Worm (Caenorhabditis elegans) whole organism, L4 larva: ENCODE data around the gene F43G6.7.

Experiments used
- D1046.2 ChIP-seq: fragments of 200-800 bp; sonication (Bioruptor generic); IDR thresholded peaks from 2 replicates; pipeline ENCODE4 v1.3.6; 2022; ENCODE audit warnings: missing genetic modification characterization, missing compliant biosample characterization
- F10B5.3 ChIP-seq: sonication (generic microtip); optimal IDR thresholded peaks from 2 replicates; lab custom pipeline; 2016; ENCODE audit warnings: mild to moderate bottlenecking, missing genetic modification characterization, missing compliant biosample characterization
- F26F4.8 ChIP-seq: fragments of 200-800 bp; sonication (Bioruptor generic); conservative IDR thresholded peaks from 2 replicates; pipeline ENCODE4 v1.3.6; 2022; ENCODE audit warnings: missing genetic modification characterization, missing compliant biosample characterization
- F37D6.2 ChIP-seq: sonication (generic microtip); optimal IDR thresholded peaks from 2 replicates; lab custom pipeline; 2016; ENCODE audit warnings: mild to moderate bottlenecking, missing genetic modification characterization, missing compliant biosample characterization
- F49E8.2 ChIP-seq: sonication (generic microtip); optimal IDR thresholded peaks from 2 replicates; lab custom pipeline; 2016; ENCODE audit warnings: missing compliant biosample characterization, mild to moderate bottlenecking, missing genetic modification characterization, borderline replicate concordance
- T20F7.1 ChIP-seq: fragments of 200-800 bp; sonication (Bioruptor generic); optimal IDR thresholded peaks from 2 replicates; lab custom pipeline; 2018; ENCODE audit warnings: mild to moderate bottlenecking, missing genetic modification characterization, missing compliant biosample characterization
- Y5F2A.4 ChIP-seq: fragments of 200-800 bp; sonication (Bioruptor generic); optimal IDR thresholded peaks from 2 replicates; lab custom pipeline; 2018; ENCODE audit warnings: mild to moderate bottlenecking, missing genetic modification characterization, missing compliant biosample characterization
- attf-4 ChIP-seq: sonication (generic microtip); optimal IDR thresholded peaks from 3 replicates; lab custom pipeline; 2017; ENCODE audit warnings: missing biosample characterization, missing genetic modification characterization
- ceh-20 ChIP-seq: fragments of 200-800 bp; sonication (Bioruptor generic); IDR thresholded peaks from 2 replicates; pipeline ENCODE4 v1.3.6; 2022; ENCODE audit warnings: missing genetic modification reagents, missing genetic modification characterization, missing compliant biosample characterization
- ceh-28 ChIP-seq: fragments of 150-350 bp; optimal IDR thresholded peaks from 2 replicates; lab custom pipeline; 2014; ENCODE audit warnings: missing biosample characterization, missing genetic modification reagents, missing genetic modification characterization
- ceh-82 ChIP-seq: sonication (generic microtip); optimal IDR thresholded peaks from 2 replicates; lab custom pipeline; 2017; ENCODE audit warnings: missing biosample characterization, missing genetic modification characterization
- cey-2 ChIP-seq: sonication (generic microtip); optimal IDR thresholded peaks from 3 replicates; lab custom pipeline; 2017; ENCODE audit warnings: missing genetic modification characterization, mild to moderate bottlenecking, missing compliant biosample characterization, antibody characterized with exemption, borderline replicate concordance; ENCODE audit not compliant: insufficient read depth
- daf-8 ChIP-seq: fragments of 200-800 bp; sonication (Bioruptor generic); IDR thresholded peaks from 2 replicates; pipeline ENCODE4 v1.3.6; 2022; ENCODE audit warnings: missing genetic modification characterization, missing compliant biosample characterization
- dmd-6 ChIP-seq: fragments of 200-800 bp; sonication (Bioruptor generic); IDR thresholded peaks from 2 replicates; pipeline ENCODE4 v1.3.6; 2022; ENCODE audit warnings: missing genetic modification reagents, missing genetic modification characterization, missing compliant biosample characterization
- dmd-8 ChIP-seq: fragments of 200-800 bp; sonication (Bioruptor generic); IDR thresholded peaks from 2 replicates; pipeline ENCODE4 v1.3.6; 2022; ENCODE audit warnings: missing genetic modification characterization, missing compliant biosample characterization
- dmd-9 ChIP-seq: fragments of 200-800 bp; sonication (Bioruptor generic); IDR thresholded peaks from 2 replicates; pipeline ENCODE4 v1.3.6; 2022; ENCODE audit warnings: missing genetic modification reagents, missing genetic modification characterization, missing compliant biosample characterization
- duxl-1 ChIP-seq: sonication (generic microtip); optimal IDR thresholded peaks from 2 replicates; lab custom pipeline; 2016; ENCODE audit warnings: mild to moderate bottlenecking, missing genetic modification characterization, moderate library complexity, missing compliant biosample characterization; ENCODE audit not compliant: poor library complexity
- hif-1 ChIP-seq, 2 experiments: sonication (generic microtip); optimal IDR thresholded peaks; 2 replicates each; lab custom pipeline; 2016 to 2017; ENCODE audit warnings: missing compliant biosample characterization in 2 of 2, missing genetic modification characterization in 2 of 2, missing genetic modification reagents in 2 of 2, missing genotype in 2 of 2, mild to moderate bottlenecking in 1 of 2
- hlh-11 ChIP-seq: fragments of 200-800 bp; sonication (Bioruptor generic); optimal IDR thresholded peaks from 2 replicates; lab custom pipeline; 2018; ENCODE audit warnings: mild to moderate bottlenecking, missing genetic modification characterization, missing compliant biosample characterization
- hlh-30 ChIP-seq: sonication (generic microtip); optimal IDR thresholded peaks from 2 replicates; lab custom pipeline; 2017; ENCODE audit warnings: antibody characterized with exemption, mild to moderate bottlenecking, missing genetic modification characterization, missing compliant biosample characterization; ENCODE audit not compliant: insufficient read depth
- hmg-1.1 ChIP-seq: fragments of 200-800 bp; sonication (Bioruptor generic); IDR thresholded peaks from 2 replicates; pipeline ENCODE4 v1.3.6; 2022; ENCODE audit warnings: missing genetic modification reagents, missing genetic modification characterization, missing compliant biosample characterization
- lin-13 ChIP-seq: fragments of 150-350 bp; optimal IDR thresholded peaks from 2 replicates; lab custom pipeline; 2014; ENCODE audit warnings: missing biosample characterization, missing genetic modification reagents, missing genetic modification characterization
- lin-39 ChIP-seq: fragments of 150-350 bp; optimal IDR thresholded peaks from 2 replicates; lab custom pipeline; 2014; ENCODE audit warnings: missing biosample characterization, missing genetic modification reagents, missing genetic modification characterization
- lir-3 ChIP-seq: sonication (generic microtip); optimal IDR thresholded peaks from 2 replicates; lab custom pipeline; 2016; ENCODE audit warnings: mild to moderate bottlenecking, missing genetic modification characterization, missing compliant biosample characterization
- madf-9 ChIP-seq: fragments of 200-800 bp; sonication (Bioruptor generic); conservative IDR thresholded peaks from 2 replicates; pipeline ENCODE4 v1.3.6; 2022; ENCODE audit warnings: missing genetic modification reagents, missing genetic modification characterization, missing compliant biosample characterization
- mdl-1 ChIP-seq, 2 experiments: fragments of 150-350 bp in 1 of 2; sonication (generic microtip) in 1 of 2; optimal IDR thresholded peaks; 2 replicates each; lab custom pipeline; 2014 to 2017; ENCODE audit warnings: missing biosample characterization in 2 of 2, missing genetic modification characterization in 2 of 2
- mes-2 ChIP-seq: sonication (generic microtip); optimal IDR thresholded peaks from 2 replicates; lab custom pipeline; 2016; ENCODE audit warnings: missing genotype, mild to moderate bottlenecking, missing genetic modification characterization, missing compliant biosample characterization; ENCODE audit not compliant: poor library complexity, severe bottlenecking
- nhr-28 ChIP-seq: fragments of 150-350 bp; optimal IDR thresholded peaks from 2 replicates; lab custom pipeline; 2014; ENCODE audit warnings: missing biosample characterization, missing genetic modification characterization
- nhr-48 ChIP-seq: sonication (generic microtip); optimal IDR thresholded peaks from 2 replicates; lab custom pipeline; 2016; ENCODE audit warnings: mild to moderate bottlenecking, missing genetic modification characterization, missing compliant biosample characterization
- nhr-6 ChIP-seq: fragments of 150-350 bp; optimal IDR thresholded peaks from 2 replicates; lab custom pipeline; 2014; ENCODE audit warnings: missing biosample characterization, missing genetic modification characterization
- nhr-76 ChIP-seq: fragments of 150-350 bp; optimal IDR thresholded peaks from 2 replicates; lab custom pipeline; 2014; ENCODE audit warnings: missing biosample characterization, missing genetic modification characterization
- php-3 ChIP-seq: fragments of 200-800 bp; sonication (Bioruptor generic); IDR thresholded peaks from 2 replicates; pipeline ENCODE4 v1.3.6; 2022; ENCODE audit warnings: missing genetic modification reagents, missing genetic modification characterization, missing compliant biosample characterization
- pqm-1 ChIP-seq: sonication (generic microtip); optimal IDR thresholded peaks from 2 replicates; lab custom pipeline; 2017; ENCODE audit warnings: missing biosample characterization, missing genetic modification characterization
- saeg-2 ChIP-seq: fragments of 200-800 bp; sonication (Bioruptor generic); IDR thresholded peaks from 2 replicates; pipeline ENCODE4 v1.3.6; 2022; ENCODE audit warnings: missing genetic modification reagents, missing genetic modification characterization, missing compliant biosample characterization
- set-16 ChIP-seq: fragments of 200-800 bp; sonication (Bioruptor generic); IDR thresholded peaks from 2 replicates; pipeline ENCODE4 v1.3.6; 2022; ENCODE audit warnings: missing genetic modification reagents, missing genetic modification characterization, missing compliant biosample characterization
- snpc-1.2 ChIP-seq: fragments of 200-800 bp; sonication (Bioruptor generic); IDR thresholded peaks from 2 replicates; pipeline ENCODE4 v1.3.6; 2022; ENCODE audit warnings: missing genetic modification reagents, missing genetic modification characterization, missing compliant biosample characterization
- snpc-4 ChIP-seq: fragments of 150-350 bp; optimal IDR thresholded peaks from 2 replicates; lab custom pipeline; 2014; ENCODE audit warnings: missing biosample characterization, missing genetic modification characterization
- tag-97 ChIP-seq: fragments of 200-800 bp; sonication (Bioruptor generic); IDR thresholded peaks from 2 replicates; pipeline ENCODE4 v1.3.6; 2022; ENCODE audit warnings: missing genetic modification characterization, missing compliant biosample characterization
- unc-62 ChIP-seq, 3 experiments: fragments of 150-350 bp in 1 of 3; sonication (generic microtip); optimal IDR thresholded peaks in 2 of 3; peaks in 1 of 3; 1 replicate in 1 of 3; 2 replicates in 2 of 3; lab custom pipeline; 2014 to 2017; ENCODE audit warnings: missing biosample characterization in 3 of 3, missing genetic modification characterization in 3 of 3, missing genetic modification reagents in 3 of 3, missing genotype in 1 of 3
- zag-1 ChIP-seq: fragments of 150-350 bp; optimal IDR thresholded peaks from 2 replicates; lab custom pipeline; 2014; ENCODE audit warnings: missing biosample characterization, missing genetic modification characterization
- zfp-3 ChIP-seq: fragments of 200-800 bp; sonication (Bioruptor generic); conservative IDR thresholded peaks from 2 replicates; pipeline ENCODE4 v1.3.6; 2022; ENCODE audit warnings: missing genetic modification reagents, missing genetic modification characterization, missing compliant biosample characterization

Gene F43G6.7

DNA sequence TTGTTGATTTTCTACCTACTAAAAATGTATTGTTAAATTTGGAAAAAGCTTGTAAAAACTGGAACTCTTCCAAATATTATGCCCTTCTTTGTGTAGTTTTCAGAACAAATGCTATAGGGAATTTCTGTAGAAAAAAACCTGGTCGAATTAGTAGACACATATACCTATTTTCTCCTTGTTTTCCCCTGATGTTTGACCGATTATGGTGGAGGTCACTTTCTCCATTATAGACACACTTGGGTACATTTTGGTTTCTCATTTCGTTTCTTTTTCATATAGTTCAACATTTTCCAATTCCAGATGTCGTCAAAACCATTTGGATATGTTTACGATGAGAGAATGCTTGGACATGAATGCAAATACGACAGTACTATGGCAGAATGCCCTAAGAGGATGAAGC is 11.9 kb upstream of the F43G6.7 start, which contains the start of gene hda-5:
Gene hda-5, plus strand, starts transcription at position 301 of the 400 bp plus-strand sequence.
- TF ChIP-seq unc-62 (GFP tag; optimal IDR thresholded peaks at IDR 0.05 in 1 of 2; lab: Kevin White, UChicago): peak in 1 of 2 experiments; percentile 11
- no peak for TF ChIP-seq unc-62 (tag; optimal IDR thresholded peaks at IDR 0.05; lab: Kevin White, UChicago)
- TF ChIP-seq dmd-9 (GFP tag; lab: Robert Waterston, UW): no peak
- TF ChIP-seq, all 104 proteins: peak for 1

- peak; percentile 3 for TF ChIP-seq pqm-1 (tag; lab: Kevin White, UChicago)
- no peak for TF ChIP-seq tag-97
- TF ChIP-seq, all 104 proteins: peak for 1
Observed at ce11 chrII:11802451-11802850, 8.1 kb upstream of the F43G6.7 start, which contains the start of gene F43G6.17. TSS of gene F43G6.17 (plus strand) at chrII:11802751.

DNA sequence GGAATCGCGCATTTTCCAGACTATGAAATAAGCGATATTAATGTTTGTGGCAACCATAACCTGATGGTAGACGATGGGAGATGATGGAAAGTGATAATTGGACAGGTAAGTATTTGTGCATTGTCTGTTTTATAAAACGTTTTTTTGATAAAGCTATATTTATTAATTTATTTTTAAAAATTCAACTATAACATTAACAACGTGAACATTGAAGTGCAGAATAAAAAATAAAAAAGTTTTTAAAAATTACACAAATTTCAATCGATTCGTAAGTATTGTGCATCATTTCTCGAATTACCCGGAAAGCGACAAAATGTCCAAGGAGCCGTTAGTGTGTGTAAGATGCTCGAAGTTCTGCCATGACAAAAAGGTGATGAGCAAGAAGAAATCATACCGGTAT is 4.3 kb upstream of the F43G6.7 start, which contains the start of gene jmjd-1.1:
Gene jmjd-1.1, plus strand, starts transcription at position 301 of the 400 bp plus-strand sequence.
- TF ChIP-seq duxl-1 (tag; lab: Kevin White, UChicago) (no peak), T20F7.1 (GFP tag; lab: Kevin White, UChicago) (no peak), snpc-4 (no peak), ceh-28 (tag; lab: Kevin White, UChicago) (no peak), lin-39 (no peak), madf-9 (no peak), nhr-48 (tag; lab: Kevin White, UChicago) (no peak), F37D6.2 (tag; lab: Kevin White, UChicago) (no peak), lin-13 (no peak)

ce11 chrII:11808979-11809378 is 1.6 kb upstream of the F43G6.7 start, which contains the start of gene F43G6.10:
TSS of gene F43G6.10 (plus strand) at chrII:11809349.
- TF ChIP-seq ceh-28 (tag; lab: Kevin White, UChicago): no peak
- TF ChIP-seq dmd-6 (GFP tag; lab: Robert Waterston, UW): no peak
- no peak for TF ChIP-seq D1046.2 (GFP tag; lab: Robert Waterston, UW)
- TF ChIP-seq attf-4: no peak
- TF ChIP-seq F49E8.2 (tag; lab: Kevin White, UChicago): no peak

DNA sequence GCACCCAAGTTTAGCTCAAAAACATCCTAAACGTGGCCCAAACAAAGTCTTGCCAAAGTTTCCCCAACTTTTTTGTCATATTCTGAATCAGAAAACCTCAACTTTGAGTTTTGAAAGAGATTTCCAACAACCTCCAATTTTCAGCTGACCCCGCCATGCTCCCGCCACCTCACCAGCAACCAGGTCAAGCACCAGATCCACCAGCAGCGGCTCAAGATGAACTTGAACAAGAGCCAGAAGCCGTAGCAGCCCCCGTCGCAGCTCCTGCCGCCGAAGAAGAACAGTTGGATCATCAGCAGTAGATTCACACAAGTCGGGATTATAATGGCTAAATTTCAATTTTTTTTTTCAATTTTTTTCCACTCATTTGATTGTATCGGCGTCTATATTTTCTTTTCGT is 651 bp downstream of the F43G6.7 start:
- no peak for TF ChIP-seq F10B5.3 (tag; lab: Kevin White, UChicago)
- TF ChIP-seq set-16 (GFP tag; lab: Robert Waterston, UW): peak; percentile 71
- TF ChIP-seq, all 104 proteins: peak for 1

ce11 chrII:11813895-11814369 is 3.3 kb downstream of the F43G6.7 start, which contains the start of gene F43G6.8:
TSS of gene F43G6.8 (minus strand) at chrII:11814092.
- TF ChIP-seq php-3 (no peak), hlh-30 (tag; lab: Kevin White, UChicago) (peak; percentile 95), hmg-1.1 (peak; percentile 64), daf-8 (GFP tag; lab: Robert Waterston, UW) (no peak), saeg-2 (GFP tag; lab: Robert Waterston, UW) (no peak), mdl-1 (tag; optimal IDR thresholded peaks at IDR 0.05; lab: Kevin White, UChicago) (peak in 1 of 2 experiments; percentile 74), lir-3 (no peak), nhr-76 (tag; lab: Kevin White, UChicago) (no peak), cey-2 (no peak), nhr-6 (tag; lab: Kevin White, UChicago) (peak; percentile 23), ceh-82 (tag; lab: Kevin White, UChicago) (no peak), mes-2 (tag; lab: Kevin White, UChicago) (peak; percentile 36), dmd-8 (GFP tag; lab: Robert Waterston, UW) (0 out of 2 replicates have a peak, but pooled peaks have one; percentile 18), nhr-28 (tag; lab: Kevin White, UChicago) (peak; percentile 53), hif-1 (tag; optimal IDR thresholded peaks at IDR 0.05; lab: Kevin White, UChicago) (peak in 1 of 2 experiments; percentile 48), F26F4.8 (GFP tag; lab: Robert Waterston, UW) (no peak), ceh-20 (GFP tag; lab: Robert Waterston, UW) (no peak), dmd-6 (GFP tag; lab: Robert Waterston, UW) (no peak), hlh-11 (peak; percentile 74), Y5F2A.4 (no peak), zag-1 (no peak), snpc-1.2 (GFP tag; lab: Robert Waterston, UW) (no peak), zfp-3 (GFP tag; lab: Robert Waterston, UW) (no peak)
